Worm (Caenorhabditis elegans) whole organism, midembryonic: Measurements from ENCODE around the gene H34I24.1.

Experiments used
- flt-1 ChIP-seq: fragments of 200-800 bp; sonication (Bioruptor generic); IDR thresholded peaks from 2 replicates; pipeline ENCODE4 v1.3.6; 2022; ENCODE audit warnings: missing genetic modification characterization, missing compliant biosample characterization
- tab-1 ChIP-seq: fragments of 200-800 bp; sonication (Bioruptor generic); IDR thresholded peaks from 2 replicates; pipeline ENCODE4 v1.3.6; 2022; ENCODE audit warnings: missing genetic modification characterization, missing compliant biosample characterization

- TF ChIP-seq flt-1 (no peak), tab-1 (GFP tag; lab: Robert Waterston, UW) (no peak)
Observed at ce11 chrIII:2805084-2805483, 41.8 kb upstream of the H34I24.1 start, which contains the start of gene Y71H2AM.3.
